Fruit fly (Drosophila melanogaster): ENCODE measurements around the gene CG9121.

CG9121 gene

dm6 chr2L:5002711-5003402 is 48.0 kb downstream of the CG9121 start (continued):
- TF ChIP-seq nmo (GFP tag; optimal IDR thresholded peaks at IDR 0.05) = no peak
- TF ChIP-seq Fer1 (GFP tag; optimal IDR thresholded peaks at IDR 0.05) = no peak
- TF ChIP-seq insv (GFP tag; optimal IDR thresholded peaks at IDR 0.05) = no peak
- no peak for TF ChIP-seq Myb (GFP tag; optimal IDR thresholded peaks at IDR 0.05)
- TF ChIP-seq pzg (GFP tag; optimal IDR thresholded peaks at IDR 0.05) = no peak
- TF ChIP-seq CG3838 (GFP tag; optimal IDR thresholded peaks at IDR 0.05) = no peak
- TF ChIP-seq CG8388 (GFP tag; optimal IDR thresholded peaks at IDR 0.05) = no peak
- no peak for TF ChIP-seq vvl (GFP tag; IDR thresholded peaks at IDR 0.05)
- TF ChIP-seq Lim3 (GFP tag; IDR thresholded peaks at IDR 0.05) = no peak
- TF ChIP-seq amos (GFP tag; IDR thresholded peaks at IDR 0.05; ENCODE audit: partially characterized antibody) = no peak
- no peak for TF ChIP-seq gro (GFP tag; optimal IDR thresholded peaks at IDR 0.05)
- no peak for TF ChIP-seq Sry-δ (GFP tag; optimal IDR thresholded peaks at IDR 0.05)
- TF ChIP-seq CG1832 (GFP tag; optimal IDR thresholded peaks at IDR 0.05) = no peak
- no peak for TF ChIP-seq CG17912 (GFP tag; optimal IDR thresholded peaks at IDR 0.05)
- no peak for TF ChIP-seq stwl (tag; optimal IDR thresholded peaks at IDR 0.05)
- no peak for TF ChIP-seq CG1602 (GFP tag; optimal IDR thresholded peaks at IDR 0.05)
- TF ChIP-seq chn (GFP tag; optimal IDR thresholded peaks at IDR 0.05) = no peak
- TF ChIP-seq sd (tag; optimal IDR thresholded peaks at IDR 0.05) = no peak
- no peak for TF ChIP-seq fru (optimal IDR thresholded peaks at IDR 0.05)
- no peak for TF ChIP-seq sob (GFP tag; IDR thresholded peaks at IDR 0.05)
- peak; percentile 3 for TF ChIP-seq CG10209 (GFP tag; optimal IDR thresholded peaks at IDR 0.05)
- 0 out of 2 replicates have a peak, but pooled peaks have one; percentile 16 for TF ChIP-seq cas (GFP tag; IDR thresholded peaks at IDR 0.05)
- no peak for TF ChIP-seq wor (GFP tag; IDR thresholded peaks at IDR 0.05)
- peak; percentile 35; the same call in 1 of the 2 replicates for TF ChIP-seq HLH3B (GFP tag; IDR thresholded peaks at IDR 0.05)
- no peak for TF ChIP-seq yki (optimal IDR thresholded peaks at IDR 0.05)
- TF ChIP-seq CG14667 (GFP tag; IDR thresholded peaks at IDR 0.05) = no peak
- no peak for TF ChIP-seq CG7963 (GFP tag; IDR thresholded peaks at IDR 0.05; ENCODE audit: partially characterized antibody)
- no peak for TF ChIP-seq Ssrp (tag; optimal IDR thresholded peaks at IDR 0.05)
- no peak for TF ChIP-seq CG10366 (GFP tag; IDR thresholded peaks at IDR 0.05)
- no peak for TF ChIP-seq dimm (GFP tag; IDR thresholded peaks at IDR 0.05)
- TF ChIP-seq CG31224 (GFP tag; IDR thresholded peaks at IDR 0.05) = no peak
- TF ChIP-seq CG6654 (GFP tag; optimal IDR thresholded peaks at IDR 0.05) = no peak
- TF ChIP-seq CG31388 (GFP tag; optimal IDR thresholded peaks at IDR 0.05) = no peak
- no peak for TF ChIP-seq Chrac-16 (GFP tag; optimal IDR thresholded peaks at IDR 0.05)
- TF ChIP-seq lab (GFP tag; optimal IDR thresholded peaks at IDR 0.05) = no peak
- peak; percentile 7 for TF ChIP-seq Oli (tag; optimal IDR thresholded peaks at IDR 0.05)
- peak; percentile 31; the same call in 1 of the 2 replicates for TF ChIP-seq sisA (GFP tag; IDR thresholded peaks at IDR 0.05)
- TF ChIP-seq Drgx (GFP tag; IDR thresholded peaks at IDR 0.05) = peak; percentile 70
- no peak for TF ChIP-seq inv (GFP tag; IDR thresholded peaks at IDR 0.05; ENCODE audit: partially characterized antibody)
- no peak for TF ChIP-seq CG3995 (GFP tag; optimal IDR thresholded peaks at IDR 0.05)
- TF ChIP-seq CG11695 (GFP tag; IDR thresholded peaks at IDR 0.05) = 0 out of 3 replicates have a peak, but pooled peaks have one; percentile 23
- no peak for TF ChIP-seq CG4820 (GFP tag; optimal IDR thresholded peaks at IDR 0.05)
- TF ChIP-seq dm (GFP tag; optimal IDR thresholded peaks at IDR 0.05) = no peak
- TF ChIP-seq CG13287 (GFP tag; IDR thresholded peaks at IDR 0.05; ENCODE audit: partially characterized antibody) = no peak
- TF ChIP-seq CG2199 (GFP tag; IDR thresholded peaks at IDR 0.05) = no peak
- no peak for TF ChIP-seq Atf3 (GFP tag; optimal IDR thresholded peaks at IDR 0.05)
- no peak for TF ChIP-seq Awh (GFP tag; IDR thresholded peaks at IDR 0.05)
- TF ChIP-seq eve (GFP tag; optimal IDR thresholded peaks at IDR 0.05) = no peak
- TF ChIP-seq CG1603 (tag; optimal IDR thresholded peaks at IDR 0.05) = peak; percentile 19
- TF ChIP-seq tin (GFP tag; optimal IDR thresholded peaks at IDR 0.05) = no peak
- TF ChIP-seq nerfin-1 (tag; optimal IDR thresholded peaks at IDR 0.05) = no peak

All from whole organism, embryonic.